Worm (Caenorhabditis elegans) whole organism, late embryonic: ENCODE results near the gene W02H3.3.

Source experiments
- ceh-9 ChIP-seq: sonication (generic microtip); optimal IDR thresholded peaks from 2 replicates; lab custom pipeline; 2016; ENCODE audit warnings: mild to moderate bottlenecking, missing genetic modification characterization, inconsistent platforms, missing compliant biosample characterization
- nhr-11 ChIP-seq: fragments of 150-350 bp; optimal IDR thresholded peaks from 2 replicates; lab custom pipeline; 2014; ENCODE audit warnings: missing biosample characterization, missing genetic modification characterization
- syd-9 ChIP-seq: sonication (generic microtip); optimal IDR thresholded peaks from 2 replicates; lab custom pipeline; 2016; ENCODE audit warnings: mild to moderate bottlenecking, missing genetic modification characterization, moderate library complexity, missing compliant biosample characterization
- ttx-3 ChIP-seq: sonication (generic microtip); optimal IDR thresholded peaks from 2 replicates; lab custom pipeline; 2016; ENCODE audit warnings: missing genetic modification reagents, missing genetic modification characterization, missing compliant biosample characterization

- TF ChIP-seq ceh-9 (tag; lab: Kevin White, UChicago) = no peak
- no peak for TF ChIP-seq ttx-3 (tag; lab: Kevin White, UChicago)
- no peak for TF ChIP-seq syd-9 (tag; lab: Kevin White, UChicago)
- no peak for TF ChIP-seq nhr-11 (tag; lab: Kevin White, UChicago)
These were observed 38.2 kb downstream of the W02H3.3 start, which contains the start of gene lpr-6 for ce11 chrX:11059744-11060143.
